Worm (Caenorhabditis elegans) whole organism, L1 larva: Measurements from ENCODE around the gene C35B1.9.

Source experiments
- C16A3.4 ChIP-seq: fragments of 150-350 bp; optimal IDR thresholded peaks from 2 replicates; lab custom pipeline; 2014; ENCODE audit warnings: missing biosample characterization, missing genetic modification characterization
- F16B12.6 ChIP-seq: fragments of 150-350 bp; optimal IDR thresholded peaks from 2 replicates; lab custom pipeline; 2014; ENCODE audit warnings: missing biosample characterization, missing genetic modification characterization
- aha-1 ChIP-seq: fragments of 150-350 bp; optimal IDR thresholded peaks from 2 replicates; lab custom pipeline; 2014; ENCODE audit warnings: missing biosample characterization, missing genetic modification characterization
- aly-2 ChIP-seq: fragments of 150-350 bp; optimal IDR thresholded peaks from 2 replicates; lab custom pipeline; 2014; ENCODE audit warnings: missing biosample characterization, missing genetic modification characterization
- blmp-1 ChIP-seq: fragments of 150-350 bp; optimal IDR thresholded peaks from 2 replicates; lab custom pipeline; 2014; ENCODE audit warnings: missing biosample characterization, missing genetic modification characterization
- ceh-63 ChIP-seq: fragments of 200-800 bp; sonication (Bioruptor generic); optimal IDR thresholded peaks from 2 replicates; lab custom pipeline; 2018; ENCODE audit warnings: mild to moderate bottlenecking, missing genetic modification characterization, missing compliant biosample characterization
- ceh-8 ChIP-seq: fragments of 200-800 bp; sonication (Bioruptor generic); optimal IDR thresholded peaks from 2 replicates; lab custom pipeline; 2018; ENCODE audit warnings: mild to moderate bottlenecking, missing genetic modification characterization, moderate library complexity, missing compliant biosample characterization
- ceh-82 ChIP-seq, 3 experiments: fragments of 150-350 bp in 1 of 3; sonication (generic microtip) in 2 of 3; optimal IDR thresholded peaks; 2 replicates each; lab custom pipeline; 2014 to 2017; ENCODE audit warnings: missing biosample characterization in 3 of 3, missing genetic modification characterization in 3 of 3
- ceh-90 ChIP-seq: sonication (generic microtip); optimal IDR thresholded peaks from 2 replicates; lab custom pipeline; 2016; ENCODE audit warnings: missing genetic modification characterization, missing compliant biosample characterization
- efl-1 ChIP-seq, 4 experiments: fragments of 150-350 bp; optimal IDR thresholded peaks in 3 of 4; peaks in 1 of 4; 1 replicate in 1 of 4; 2 replicates in 3 of 4; lab custom pipeline; 2014; ENCODE audit warnings: missing biosample characterization in 2 of 4, missing genetic modification characterization in 2 of 4, missing genetic modification reagents in 2 of 4
- egl-13 ChIP-seq: sonication (generic microtip); optimal IDR thresholded peaks from 2 replicates; lab custom pipeline; 2016; ENCODE audit warnings: missing genotype, missing genetic modification reagents, missing genetic modification characterization, missing compliant biosample characterization
- elt-2 ChIP-seq: sonication (generic microtip); optimal IDR thresholded peaks from 2 replicates; lab custom pipeline; 2016; ENCODE audit warnings: missing genetic modification characterization, mild to moderate bottlenecking, inconsistent platforms, missing compliant biosample characterization, missing genetic modification reagents
- elt-3 ChIP-seq, 6 experiments: fragments of 150-350 bp in 1 of 6; sonication (generic microtip); optimal IDR thresholded peaks; 2 replicates each; lab custom pipeline; 2017 to 2018; ENCODE audit warnings: missing biosample characterization in 6 of 6, missing genetic modification characterization in 6 of 6, inconsistent platforms in 1 of 6
- fkh-10 ChIP-seq: sonication (generic microtip); optimal IDR thresholded peaks from 2 replicates; lab custom pipeline; 2017; ENCODE audit warnings: missing biosample characterization, missing genetic modification reagents, missing genetic modification characterization
- grh-1 ChIP-seq: fragments of 200-800 bp; sonication (Bioruptor generic); IDR thresholded peaks from 2 replicates; pipeline ENCODE4 v1.3.6; 2022; ENCODE audit warnings: missing genetic modification reagents, missing genetic modification characterization, missing compliant biosample characterization
- hlh-17 ChIP-seq: fragments of 200-800 bp; sonication (Bioruptor generic); optimal IDR thresholded peaks from 2 replicates; lab custom pipeline; 2018; ENCODE audit warnings: missing genetic modification characterization, mild to moderate bottlenecking, missing compliant biosample characterization, moderate library complexity, borderline replicate concordance
- hlh-4 ChIP-seq: sonication (generic microtip); optimal IDR thresholded peaks from 2 replicates; lab custom pipeline; 2016; ENCODE audit warnings: mild to moderate bottlenecking, missing genetic modification characterization, missing compliant biosample characterization
- jun-1 ChIP-seq: fragments of 150-350 bp; optimal IDR thresholded peaks from 2 replicates; lab custom pipeline; 2014; ENCODE audit warnings: missing biosample characterization, missing genetic modification reagents, missing genetic modification characterization
- lin-13 ChIP-seq: fragments of 150-350 bp; optimal IDR thresholded peaks from 2 replicates; lab custom pipeline; 2014; ENCODE audit warnings: missing biosample characterization, missing genetic modification reagents, missing genetic modification characterization
- lin-14 ChIP-seq: fragments of 200-800 bp; sonication (Bioruptor generic); optimal IDR thresholded peaks from 2 replicates; lab custom pipeline; 2018; ENCODE audit warnings: mild to moderate bottlenecking, missing genetic modification characterization, moderate library complexity, missing compliant biosample characterization
- lin-15B ChIP-seq: fragments of 150-350 bp; sonication (generic microtip); optimal IDR thresholded peaks from 3 replicates; lab custom pipeline; 2014; ENCODE audit warnings: missing biosample characterization, missing genetic modification characterization
- lin-35 ChIP-seq, 2 experiments: fragments of 150-350 bp; optimal IDR thresholded peaks; 2 replicates each; lab custom pipeline; 2014; ENCODE audit warnings: missing biosample characterization in 2 of 2, missing genetic modification characterization in 2 of 2, missing genetic modification reagents in 2 of 2
- lsy-2 ChIP-seq, 2 experiments: fragments of 150-350 bp; optimal IDR thresholded peaks; 2 replicates each; lab custom pipeline; 2014; ENCODE audit warnings: missing biosample characterization in 2 of 2, missing genetic modification characterization in 2 of 2
- mdl-1 ChIP-seq, 2 experiments: fragments of 150-350 bp; optimal IDR thresholded peaks; 2 replicates each; lab custom pipeline; 2014 to 2017; ENCODE audit warnings: missing biosample characterization in 2 of 2, missing genetic modification characterization in 2 of 2, inconsistent platforms in 1 of 2
- mef-2 ChIP-seq: fragments of 150-350 bp; optimal IDR thresholded peaks from 2 replicates; lab custom pipeline; 2014; ENCODE audit warnings: missing biosample characterization, missing genetic modification characterization
- mep-1 ChIP-seq: fragments of 150-350 bp; optimal IDR thresholded peaks from 2 replicates; lab custom pipeline; 2014; ENCODE audit warnings: missing biosample characterization, missing genetic modification characterization
- nhr-12 ChIP-seq: sonication (generic microtip); optimal IDR thresholded peaks from 2 replicates; lab custom pipeline; 2017; ENCODE audit warnings: missing biosample characterization, missing genetic modification characterization
- nhr-19 ChIP-seq: fragments of 200-800 bp; sonication (Bioruptor generic); conservative IDR thresholded peaks from 2 replicates; pipeline ENCODE4 v1.3.6; 2022; ENCODE audit warnings: missing genetic modification characterization, missing compliant biosample characterization
- nhr-47 ChIP-seq: sonication (generic microtip); optimal IDR thresholded peaks from 2 replicates; lab custom pipeline; 2016; ENCODE audit warnings: mild to moderate bottlenecking, missing genetic modification characterization, moderate library complexity, missing compliant biosample characterization
- nhr-71 ChIP-seq: sonication (generic microtip); optimal IDR thresholded peaks from 2 replicates; lab custom pipeline; 2016; ENCODE audit warnings: mild to moderate bottlenecking, missing genetic modification characterization, moderate library complexity, missing compliant biosample characterization
- nhr-76 ChIP-seq: sonication (generic microtip); optimal IDR thresholded peaks from 2 replicates; lab custom pipeline; 2017; ENCODE audit warnings: missing biosample characterization, missing genetic modification characterization
- nhr-77 ChIP-seq: fragments of 150-350 bp; optimal IDR thresholded peaks from 2 replicates; lab custom pipeline; 2014; ENCODE audit warnings: missing biosample characterization, missing genetic modification characterization
- nhr-84 ChIP-seq: sonication (generic microtip); optimal IDR thresholded peaks from 2 replicates; lab custom pipeline; 2017; ENCODE audit warnings: missing biosample characterization, missing genetic modification characterization
- nhr-90 ChIP-seq: sonication (generic microtip); optimal IDR thresholded peaks from 2 replicates; lab custom pipeline; 2016; ENCODE audit warnings: mild to moderate bottlenecking, missing genetic modification characterization, missing compliant biosample characterization; ENCODE audit not compliant: poor library complexity
- pag-3 ChIP-seq: sonication (generic microtip); optimal IDR thresholded peaks from 2 replicates; lab custom pipeline; 2017; ENCODE audit warnings: missing genetic modification characterization, mild to moderate bottlenecking, missing compliant biosample characterization, antibody characterized with exemption, borderline replicate concordance; ENCODE audit not compliant: insufficient read depth
- pax-3 ChIP-seq: fragments of 200-800 bp; sonication (Bioruptor generic); optimal IDR thresholded peaks from 2 replicates; lab custom pipeline; 2018; ENCODE audit warnings: mild to moderate bottlenecking, missing genetic modification characterization, moderate library complexity, missing compliant biosample characterization
- pqm-1 ChIP-seq: sonication (generic microtip); optimal IDR thresholded peaks from 3 replicates; lab custom pipeline; 2017; ENCODE audit warnings: missing biosample characterization, missing genetic modification characterization
- rnt-1 ChIP-seq: sonication (generic microtip); optimal IDR thresholded peaks from 2 replicates; lab custom pipeline; 2016; ENCODE audit warnings: mild to moderate bottlenecking, missing genetic modification characterization, moderate library complexity, missing compliant biosample characterization
- skn-1 ChIP-seq: fragments of 150-350 bp; optimal IDR thresholded peaks from 2 replicates; lab custom pipeline; 2014; ENCODE audit warnings: missing biosample characterization, missing genetic modification characterization
- snu-23 ChIP-seq: sonication (generic microtip); optimal IDR thresholded peaks from 2 replicates; lab custom pipeline; 2016; ENCODE audit warnings: missing genetic modification characterization, missing compliant biosample characterization
- sox-4 ChIP-seq: sonication (generic microtip); optimal IDR thresholded peaks from 2 replicates; lab custom pipeline; 2016; ENCODE audit warnings: missing genetic modification characterization, missing compliant biosample characterization
- sptf-1 ChIP-seq: fragments of 150-350 bp; optimal IDR thresholded peaks from 2 replicates; lab custom pipeline; 2014; ENCODE audit warnings: missing biosample characterization, missing genetic modification characterization
- vab-15 ChIP-seq: sonication (generic microtip); optimal IDR thresholded peaks from 2 replicates; lab custom pipeline; 2017; ENCODE audit warnings: missing genotype, mild to moderate bottlenecking, missing genetic modification characterization, missing compliant biosample characterization
- zag-1 ChIP-seq: fragments of 150-350 bp; optimal IDR thresholded peaks from 2 replicates; lab custom pipeline; 2014; ENCODE audit warnings: missing biosample characterization, missing genetic modification characterization
- zip-4 ChIP-seq: fragments of 200-800 bp; sonication (Bioruptor generic); optimal IDR thresholded peaks from 2 replicates; lab custom pipeline; 2018; ENCODE audit warnings: mild to moderate bottlenecking, missing genetic modification characterization, moderate library complexity, missing compliant biosample characterization
- ztf-11 ChIP-seq, 2 experiments: sonication (generic microtip); optimal IDR thresholded peaks; 2 replicates each; lab custom pipeline; 2016 to 2017; ENCODE audit warnings: missing genetic modification characterization in 2 of 2, missing biosample characterization in 1 of 2, missing compliant biosample characterization in 1 of 2
- ztf-4 ChIP-seq: fragments of 150-350 bp; optimal IDR thresholded peaks from 2 replicates; lab custom pipeline; 2014; ENCODE audit warnings: missing biosample characterization, missing genetic modification characterization

Gene C35B1.9

DNA sequence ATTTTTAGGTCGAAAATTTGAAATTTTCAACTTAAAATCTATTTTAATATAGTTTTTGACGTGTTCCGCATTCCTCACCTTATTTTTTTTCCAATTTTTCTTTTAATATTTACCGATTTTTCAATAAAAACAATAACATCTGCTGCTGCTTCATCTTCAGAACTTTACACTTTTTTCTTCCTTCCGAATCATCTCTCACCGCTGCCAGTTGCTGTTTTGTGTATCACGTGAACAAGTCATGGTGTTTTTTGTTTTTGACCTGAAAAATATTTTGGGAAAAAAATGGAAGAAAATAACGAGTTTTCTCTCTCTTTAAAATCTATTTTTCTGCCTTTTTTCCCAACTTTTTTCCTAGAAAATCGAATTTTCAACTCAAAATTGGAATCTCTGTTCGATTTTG is 19.0 kb upstream of the C35B1.9 start (continued):
- TF ChIP-seq sptf-1 (tag; lab: Kevin White, UChicago) (no peak), zag-1 (tag; lab: Kevin White, UChicago) (no peak), ztf-11 (tag; optimal IDR thresholded peaks at IDR 0.05; lab: Kevin White, UChicago) (no peak), vab-15 (tag; lab: Kevin White, UChicago) (no peak), mdl-1 (tag; optimal IDR thresholded peaks at IDR 0.05; lab: Kevin White, UChicago) (no peak), nhr-12 (no peak), ceh-82 (tag; optimal IDR thresholded peaks at IDR 0.05; lab: Kevin White, UChicago) (no peak), rnt-1 (no peak), C16A3.4 (tag; lab: Kevin White, UChicago) (no peak), ztf-4 (no peak), mep-1 (no peak), aly-2 (tag; lab: Kevin White, UChicago) (no peak), ceh-90 (tag; lab: Kevin White, UChicago) (no peak), grh-1 (GFP tag; lab: Robert Waterston, UW) (no peak), ceh-8 (GFP tag; lab: Kevin White, UChicago) (no peak), ceh-63 (no peak), efl-1 (optimal IDR thresholded peaks at IDR 0.05; lab: Kevin White, UChicago) (no peak), efl-1 (GFP tag; optimal IDR thresholded peaks at IDR 0.05 in 1 of 2; lab: Kevin White, UChicago) (no peak), pag-3 (tag; lab: Kevin White, UChicago) (peak; percentile 40), lsy-2 (tag; optimal IDR thresholded peaks at IDR 0.05; lab: Kevin White, UChicago) (peak; percentile 10 to 21), nhr-90 (tag; lab: Kevin White, UChicago) (no peak), lin-35 (GFP tag; optimal IDR thresholded peaks at IDR 0.05; lab: Kevin White, UChicago) (no peak), nhr-77 (tag; lab: Kevin White, UChicago) (no peak)

DNA sequence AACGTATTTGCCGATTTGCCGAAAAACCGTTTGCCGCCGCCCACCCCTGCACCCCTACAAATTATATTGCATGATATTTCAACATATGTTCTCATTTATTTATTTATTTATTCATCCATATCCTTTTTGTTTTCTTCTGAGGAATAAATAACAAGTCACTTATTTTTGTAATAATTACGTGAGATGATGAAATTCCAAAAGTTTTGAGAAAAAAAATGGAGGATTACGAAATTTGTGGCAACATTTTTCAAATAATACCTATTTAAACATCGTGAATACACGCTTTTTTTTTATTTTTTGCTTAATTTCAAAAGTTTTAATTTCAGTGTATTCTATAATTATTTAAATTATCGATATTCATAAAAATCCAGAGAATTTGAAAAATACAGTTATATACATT is 16.2 kb upstream of the C35B1.9 start:
- TF ChIP-seq pag-3 (tag; lab: Kevin White, UChicago) (no peak), jun-1 (tag; lab: Kevin White, UChicago) (no peak), skn-1 (tag; lab: Kevin White, UChicago) (peak; percentile 58), sox-4 (tag; lab: Kevin White, UChicago) (no peak)

DNA sequence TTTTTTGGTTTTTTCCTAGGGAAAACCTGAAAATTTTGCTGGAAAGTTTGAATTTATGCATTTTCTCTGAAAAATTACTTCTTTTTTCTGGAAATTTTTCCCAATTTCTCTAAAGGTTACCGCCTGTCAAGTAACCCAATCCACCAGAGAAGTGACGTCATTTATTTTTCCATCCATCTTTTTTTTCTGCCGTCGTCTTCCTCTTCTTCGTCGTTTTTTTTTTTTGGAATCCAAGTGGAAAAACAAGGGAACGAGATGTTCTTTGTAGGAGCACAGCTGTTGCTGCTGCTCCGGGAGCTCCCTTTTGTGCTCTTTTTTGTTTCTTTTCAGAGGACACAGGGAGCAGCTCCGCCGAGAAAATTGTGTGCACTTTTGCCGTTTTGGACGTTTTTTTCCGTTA is 13.6 kb upstream of the C35B1.9 start:
- TF ChIP-seq nhr-76 (tag; lab: Kevin White, UChicago) (no peak), fkh-10 (GFP tag; lab: Kevin White, UChicago) (no peak), nhr-19 (GFP tag; lab: Robert Waterston, UW) (0 out of 2 replicates have a peak, but pooled peaks have one; percentile 4), pqm-1 (tag; lab: Kevin White, UChicago) (no peak), nhr-71 (tag; lab: Kevin White, UChicago) (peak; percentile 9), lin-14 (GFP tag; lab: Kevin White, UChicago) (peak; percentile 24), rnt-1 (no peak), F16B12.6 (tag; lab: Kevin White, UChicago) (no peak), blmp-1 (tag; lab: Kevin White, UChicago) (no peak)

DNA sequence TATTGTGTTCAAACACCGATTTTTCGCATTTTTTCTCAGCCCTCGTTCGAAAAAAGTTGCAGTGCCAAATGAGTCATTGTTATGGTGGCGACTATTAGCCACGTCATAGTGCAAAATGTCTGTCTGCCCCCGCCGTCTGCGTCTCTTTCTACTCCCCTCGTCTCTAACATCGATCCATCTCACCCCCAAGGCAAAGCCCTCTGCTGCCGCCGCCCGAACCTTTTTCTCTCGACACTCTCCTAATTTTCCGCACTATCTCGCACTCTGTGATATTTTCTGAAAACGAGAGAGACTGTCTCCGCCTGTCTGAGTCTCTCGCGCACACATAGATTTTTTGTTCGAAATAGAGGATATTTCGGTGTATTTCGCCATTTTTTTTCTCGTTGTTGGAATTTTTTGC is 12.3 kb upstream of the C35B1.9 start:
- TF ChIP-seq elt-3 (tag; optimal IDR thresholded peaks at IDR 0.05; lab: Kevin White, UChicago) (peak in 2 of 6 experiments; percentile 19 to 36), hlh-4 (tag; lab: Kevin White, UChicago) (no peak), ceh-63 (no peak), aha-1 (tag; lab: Kevin White, UChicago) (no peak), mep-1 (peak; percentile 67), lin-15B (no peak), elt-2 (tag; lab: Kevin White, UChicago) (peak; percentile 24), nhr-19 (GFP tag; lab: Robert Waterston, UW) (peak; percentile 77), nhr-84 (tag; lab: Kevin White, UChicago) (no peak), lin-13 (GFP tag; lab: Kevin White, UChicago) (peak; percentile 32), mef-2 (tag; lab: Kevin White, UChicago) (peak; percentile 67), C16A3.4 (tag; lab: Kevin White, UChicago) (peak; percentile 11), egl-13 (peak; percentile 78), zip-4 (GFP tag; lab: Kevin White, UChicago) (no peak), nhr-47 (peak; percentile 87), snu-23 (GFP tag; lab: Kevin White, UChicago) (peak; percentile 91), ceh-90 (tag; lab: Kevin White, UChicago) (no peak), pax-3 (tag; lab: Kevin White, UChicago) (peak; percentile 53), ceh-8 (GFP tag; lab: Kevin White, UChicago) (no peak), hlh-17 (GFP tag; lab: Kevin White, UChicago) (no peak)
